Worm (Caenorhabditis elegans) whole organism, young adult: ENCODE data around the gene srxa-1.

Experiments
- B0261.1 ChIP-seq: sonication (generic microtip); optimal IDR thresholded peaks from 2 replicates; lab custom pipeline; 2016; ENCODE audit warnings: mild to moderate bottlenecking, missing genetic modification characterization, moderate library complexity, missing compliant biosample characterization
- F23B12.7 ChIP-seq: sonication (generic microtip); optimal IDR thresholded peaks from 2 replicates; lab custom pipeline; 2017; ENCODE audit warnings: missing genetic modification characterization, mild to moderate bottlenecking, missing compliant biosample characterization, antibody characterized with exemption, moderate library complexity; ENCODE audit not compliant: insufficient read depth
- Y53G8AR.9 ChIP-seq: fragments of 200-800 bp; sonication (Bioruptor generic); conservative IDR thresholded peaks from 2 replicates; pipeline ENCODE4 v1.3.6; 2022; ENCODE audit warnings: missing genetic modification reagents, missing genetic modification characterization, missing compliant biosample characterization
- aptf-3 ChIP-seq: fragments of 200-800 bp; sonication (Bioruptor generic); IDR thresholded peaks from 2 replicates; pipeline ENCODE4 v1.3.6; 2022; ENCODE audit warnings: missing genetic modification characterization, missing compliant biosample characterization
- athp-1 ChIP-seq: sonication (generic microtip); optimal IDR thresholded peaks from 2 replicates; lab custom pipeline; 2017; ENCODE audit warnings: mild to moderate bottlenecking, missing genetic modification characterization, missing compliant biosample characterization
- bed-2 ChIP-seq: fragments of 200-800 bp; sonication (Bioruptor generic); IDR thresholded peaks from 2 replicates; pipeline ENCODE4 v1.3.6; 2022; ENCODE audit warnings: missing genetic modification reagents, missing genetic modification characterization, missing compliant biosample characterization
- cebp-1 ChIP-seq, 2 experiments: fragments of 200-800 bp in 1 of 2; sonication (Bioruptor generic) in 1 of 2; sonication (generic microtip) in 1 of 2; IDR thresholded peaks in 1 of 2; optimal IDR thresholded peaks in 1 of 2; 2 replicates each; pipeline versions ENCODE4 v1.3.6 to Lab custom; 2017 to 2022; ENCODE audit warnings: missing compliant biosample characterization in 2 of 2, missing genetic modification characterization in 2 of 2, mild to moderate bottlenecking in 1 of 2, missing genetic modification reagents in 1 of 2, moderate library complexity in 1 of 2
- cebp-2 ChIP-seq: fragments of 200-800 bp; sonication (Bioruptor generic); IDR thresholded peaks from 2 replicates; pipeline ENCODE4 v1.3.6; 2022; ENCODE audit warnings: missing genetic modification characterization, missing compliant biosample characterization
- ceh-27 ChIP-seq: fragments of 200-800 bp; sonication (Bioruptor generic); optimal IDR thresholded peaks from 2 replicates; lab custom pipeline; 2018; ENCODE audit warnings: mild to moderate bottlenecking, missing genetic modification characterization, moderate library complexity, missing compliant biosample characterization
- ceh-58 ChIP-seq: fragments of 200-800 bp; sonication (Bioruptor generic); IDR thresholded peaks from 2 replicates; pipeline ENCODE4 v1.3.6; 2022; ENCODE audit warnings: missing genetic modification characterization, missing compliant biosample characterization
- dpff-1 ChIP-seq: sonication (generic microtip); optimal IDR thresholded peaks from 2 replicates; lab custom pipeline; 2017; ENCODE audit warnings: mild to moderate bottlenecking, missing genetic modification characterization, missing compliant biosample characterization
- egl-18 ChIP-seq: fragments of 200-800 bp; sonication (Bioruptor generic); IDR thresholded peaks from 2 replicates; pipeline ENCODE4 v1.3.6; 2022; ENCODE audit warnings: missing genetic modification reagents, missing genetic modification characterization, missing compliant biosample characterization
- egl-44 ChIP-seq: fragments of 200-800 bp; sonication (Bioruptor generic); IDR thresholded peaks from 2 replicates; pipeline ENCODE4 v1.3.6; 2022; ENCODE audit warnings: missing genetic modification reagents, missing genetic modification characterization, missing compliant biosample characterization
- egrh-3 ChIP-seq: fragments of 200-800 bp; sonication (Bioruptor generic); IDR thresholded peaks from 2 replicates; pipeline ENCODE4 v1.3.6; 2022; ENCODE audit warnings: missing genetic modification reagents, missing genetic modification characterization, missing compliant biosample characterization
- fkh-3 ChIP-seq: sonication (generic microtip); optimal IDR thresholded peaks from 2 replicates; lab custom pipeline; 2016; ENCODE audit warnings: mild to moderate bottlenecking, missing genetic modification characterization, missing compliant biosample characterization
- gei-17 ChIP-seq: fragments of 200-800 bp; sonication (Bioruptor generic); optimal IDR thresholded peaks from 2 replicates; lab custom pipeline; 2018; ENCODE audit warnings: mild to moderate bottlenecking, missing genetic modification characterization, missing compliant biosample characterization
- hlh-12 ChIP-seq: sonication (generic microtip); optimal IDR thresholded peaks from 2 replicates; lab custom pipeline; 2016; ENCODE audit warnings: missing genetic modification characterization, missing compliant biosample characterization
- mcd-1 ChIP-seq: fragments of 200-800 bp; sonication (Bioruptor generic); IDR thresholded peaks from 2 replicates; pipeline ENCODE4 v1.3.6; 2022; ENCODE audit warnings: missing genetic modification reagents, missing genetic modification characterization, missing compliant biosample characterization
- nhr-120 ChIP-seq: fragments of 200-800 bp; sonication (Bioruptor generic); IDR thresholded peaks from 2 replicates; pipeline ENCODE4 v1.3.6; 2022; ENCODE audit warnings: missing genetic modification characterization, missing compliant biosample characterization
- nhr-27 ChIP-seq: fragments of 200-800 bp; sonication (Bioruptor generic); optimal IDR thresholded peaks from 2 replicates; lab custom pipeline; 2018; ENCODE audit warnings: mild to moderate bottlenecking, missing genetic modification characterization, moderate library complexity, missing compliant biosample characterization
- nhr-90 ChIP-seq: sonication (generic microtip); optimal IDR thresholded peaks from 2 replicates; lab custom pipeline; 2016; ENCODE audit warnings: missing genotype, mild to moderate bottlenecking, missing genetic modification characterization, missing compliant biosample characterization
- pha-4 ChIP-seq: fragments of 150-350 bp; sonication (generic microtip); optimal IDR thresholded peaks from 2 replicates; lab custom pipeline; 2014; ENCODE audit warnings: missing biosample characterization, missing genetic modification reagents, missing genetic modification characterization
- sdz-38 ChIP-seq: sonication (generic microtip); optimal IDR thresholded peaks from 2 replicates; lab custom pipeline; 2016; ENCODE audit warnings: missing genotype, missing genetic modification characterization, missing compliant biosample characterization
- sea-2 ChIP-seq: fragments of 200-800 bp; sonication (Bioruptor generic); IDR thresholded peaks from 2 replicates; pipeline ENCODE4 v1.3.6; 2022; ENCODE audit warnings: missing genetic modification characterization, missing compliant biosample characterization
- somi-1 ChIP-seq: fragments of 200-800 bp; sonication (Bioruptor generic); optimal IDR thresholded peaks from 2 replicates; lab custom pipeline; 2018; ENCODE audit warnings: mild to moderate bottlenecking, missing genetic modification characterization, missing compliant biosample characterization
- sptf-2 ChIP-seq: fragments of 200-800 bp; sonication (Bioruptor generic); optimal IDR thresholded peaks from 2 replicates; lab custom pipeline; 2018; ENCODE audit warnings: mild to moderate bottlenecking, missing genetic modification characterization, missing compliant biosample characterization
- tbp1 ChIP-seq: fragments of 200-800 bp; sonication (Bioruptor generic); optimal IDR thresholded peaks from 2 replicates; lab custom pipeline; 2018; ENCODE audit warnings: mild to moderate bottlenecking, missing genetic modification characterization, missing compliant biosample characterization
- tlf-1 ChIP-seq: fragments of 200-800 bp; sonication (Bioruptor generic); optimal IDR thresholded peaks from 2 replicates; lab custom pipeline; 2018; ENCODE audit warnings: mild to moderate bottlenecking, missing genetic modification characterization, missing compliant biosample characterization
- unc-62 ChIP-seq: fragments of 150-350 bp; optimal IDR thresholded peaks from 2 replicates; lab custom pipeline; 2014; ENCODE audit warnings: missing biosample characterization, missing genetic modification reagents, missing genetic modification characterization
- xnd-1 ChIP-seq: sonication (generic microtip); optimal IDR thresholded peaks from 2 replicates; lab custom pipeline; 2016; ENCODE audit warnings: missing genotype, missing genetic modification reagents, missing genetic modification characterization, missing compliant biosample characterization
- zim-3 ChIP-seq: sonication (generic microtip); optimal IDR thresholded peaks from 2 replicates; lab custom pipeline; 2017; ENCODE audit warnings: mild to moderate bottlenecking, missing genetic modification characterization, moderate library complexity, missing compliant biosample characterization
- ztf-25 ChIP-seq: fragments of 200-800 bp; sonication (Bioruptor generic); IDR thresholded peaks from 2 replicates; pipeline ENCODE4 v1.3.6; 2022; ENCODE audit warnings: missing genetic modification reagents, missing genetic modification characterization, missing compliant biosample characterization
- ztf-3 ChIP-seq: fragments of 200-800 bp; sonication (Bioruptor generic); optimal IDR thresholded peaks from 2 replicates; lab custom pipeline; 2018; ENCODE audit warnings: mild to moderate bottlenecking, missing genetic modification characterization, missing compliant biosample characterization
- ztf-6 ChIP-seq: fragments of 200-800 bp; sonication (Bioruptor generic); IDR thresholded peaks from 2 replicates; pipeline ENCODE4 v1.3.6; 2022; ENCODE audit warnings: missing genetic modification reagents, missing genetic modification characterization, missing compliant biosample characterization

Gene srxa-1

ce11 chrV:20744290-20744837 is 12.5 kb downstream of the srxa-1 start, which contains the start of gene dnj-25 (continued):
- TF ChIP-seq somi-1 (no peak), fkh-3 (no peak), gei-17 (GFP tag; lab: Kevin White, UChicago) (no peak), athp-1 (tag; lab: Kevin White, UChicago) (no peak), F23B12.7 (tag; lab: Kevin White, UChicago) (peak; percentile 20), sptf-2 (no peak), dpff-1 (no peak), ceh-58 (GFP tag; lab: Robert Waterston, UW) (no peak)

ce11 chrV:20745278-20745677 is 13.4 kb downstream of the srxa-1 start:
- TF ChIP-seq cebp-1 (GFP tag; IDR thresholded peaks at IDR 0.05; lab: Robert Waterston, UW) (no peak), cebp-1 (tag; optimal IDR thresholded peaks at IDR 0.05; lab: Kevin White, UChicago) (no peak), ztf-3 (GFP tag; lab: Kevin White, UChicago) (no peak), gei-17 (GFP tag; lab: Kevin White, UChicago) (no peak), mcd-1 (GFP tag; lab: Robert Waterston, UW) (no peak), ceh-27 (no peak), tlf-1 (GFP tag; lab: Kevin White, UChicago) (no peak), sdz-38 (tag; lab: Kevin White, UChicago) (no peak), Y53G8AR.9 (GFP tag; lab: Robert Waterston, UW) (no peak), nhr-120 (no peak), bed-2 (no peak), xnd-1 (no peak), egl-44 (no peak), egrh-3 (GFP tag; lab: Robert Waterston, UW) (no peak), hlh-12 (tag; lab: Kevin White, UChicago) (no peak), egl-18 (GFP tag; lab: Robert Waterston, UW) (no peak), tbp1 (GFP tag; lab: Kevin White, UChicago) (no peak)

ce11 chrV:20746805-20747204 is 14.9 kb downstream of the srxa-1 start:
- TF ChIP-seq cebp-2 (GFP tag; lab: Robert Waterston, UW), result no peak
- no peak for TF ChIP-seq Y53G8AR.9 (GFP tag; lab: Robert Waterston, UW)
- no peak for TF ChIP-seq zim-3
- TF ChIP-seq mcd-1 (GFP tag; lab: Robert Waterston, UW), result no peak
- no peak for TF ChIP-seq unc-62
- TF ChIP-seq nhr-27 (tag; lab: Kevin White, UChicago), result no peak
- TF ChIP-seq aptf-3 (GFP tag; lab: Robert Waterston, UW), result no peak
- TF ChIP-seq sea-2 (GFP tag; lab: Robert Waterston, UW), result no peak
- no peak for TF ChIP-seq nhr-90 (tag; lab: Kevin White, UChicago)
- TF ChIP-seq ztf-6 (GFP tag; lab: Robert Waterston, UW), result no peak

ce11 chrV:20747964-20748363 is 16.1 kb downstream of the srxa-1 start:
- TF ChIP-seq ztf-25 (no peak), zim-3 (no peak), pha-4 (tag; lab: Kevin White, UChicago) (peak; percentile 91)
- TF ChIP-seq, all 124 proteins: peak for 1

- no peak for TF ChIP-seq B0261.1 (tag; lab: Kevin White, UChicago)
- TF ChIP-seq pha-4 (tag; lab: Kevin White, UChicago), result peak; percentile 93
These were observed 17.2 kb downstream of the srxa-1 start for ce11 chrV:20749098-20749497.
